Worm (Caenorhabditis elegans): Measurements from ENCODE around the gene C06A1.6.
A peak's percentile ranks its signal among the peaks of the same experiment; 100 is the strongest.

C06A1.6 gene

ce11 chrII:10527649-10528134, 36.8 kb downstream of the C06A1.6 start, which contains the start of gene mab-10:
TSS of gene mab-10 (plus strand) at chrII:10528084.
- TF ChIP-seq snpc-4 (GFP tag; optimal IDR thresholded peaks at IDR 0.05) (no peak), snpc-4 (tag; optimal IDR thresholded peaks at IDR 0.05) (peak in 1 of 4 experiments; percentile 18), tbx-9 (tag; optimal IDR thresholded peaks at IDR 0.05; ENCODE audit: borderline replicate concordance) (no peak), lir-1 (GFP tag; conservative IDR thresholded peaks at IDR 0.05) (no peak), T07F8.4 (tag; optimal IDR thresholded peaks at IDR 0.05) (no peak), nhr-90 (tag; optimal IDR thresholded peaks at IDR 0.05) (peak; percentile 30), Y56A3A.18 (GFP tag; IDR thresholded peaks at IDR 0.05) (no peak), sea-2 (GFP tag; IDR thresholded peaks at IDR 0.05) (no peak), madf-8 (GFP tag; conservative IDR thresholded peaks at IDR 0.05) (no peak), ztf-18 (tag; optimal IDR thresholded peaks at IDR 0.05) (peak; percentile 27), zfh-2 (GFP tag; conservative IDR thresholded peaks at IDR 0.05) (peak; percentile 99), ztf-28 (GFP tag; IDR thresholded peaks at IDR 0.05) (no peak), aptf-3 (GFP tag; IDR thresholded peaks at IDR 0.05) (no peak), F52B5.7 (tag; optimal IDR thresholded peaks at IDR 0.05) (peak; percentile 30), mxl-1 (tag; optimal IDR thresholded peaks at IDR 0.05) (peak; percentile 35), K12H6.12 (tag; optimal IDR thresholded peaks at IDR 0.05) (peak; percentile 44), somi-1 (GFP tag; optimal IDR thresholded peaks at IDR 0.05) (no peak), F10E7.11 (tag; optimal IDR thresholded peaks at IDR 0.05) (no peak), nhr-179 (tag; optimal IDR thresholded peaks at IDR 0.05) (no peak), him-1 (tag; optimal IDR thresholded peaks at IDR 0.05) (no peak), Y53G8AR.9 (GFP tag; conservative IDR thresholded peaks at IDR 0.05) (no peak), efl-1 (GFP tag; optimal IDR thresholded peaks at IDR 0.05) (no peak), mel-28 (tag; optimal IDR thresholded peaks at IDR 0.05; ENCODE audit: borderline replicate concordance) (no peak), ccch-3 (GFP tag; optimal IDR thresholded peaks at IDR 0.05) (no peak), C17E4.6 (GFP tag; IDR thresholded peaks at IDR 0.05) (no peak), F33H1.4 (GFP tag; IDR thresholded peaks at IDR 0.05) (no peak), madf-3 (GFP tag; IDR thresholded peaks at IDR 0.05) (no peak), ceh-27 (GFP tag; optimal IDR thresholded peaks at IDR 0.05) (peak; percentile 35), C06A6.2 (GFP tag; conservative IDR thresholded peaks at IDR 0.05) (peak; percentile 42; the same call in 1 of the 2 replicates), atf-7 (tag; optimal IDR thresholded peaks at IDR 0.05) (no peak), nhr-80 (tag; optimal IDR thresholded peaks at IDR 0.05) (peak; percentile 76), ceh-79 (tag; optimal IDR thresholded peaks at IDR 0.05) (no peak), nhr-120 (GFP tag; IDR thresholded peaks at IDR 0.05) (no peak), F22D6.2 (tag; optimal IDR thresholded peaks at IDR 0.05) (no peak), akir-1 (GFP tag; optimal IDR thresholded peaks at IDR 0.05) (no peak), cebp-1 (GFP tag; IDR thresholded peaks at IDR 0.05) (no peak), cebp-1 (tag; optimal IDR thresholded peaks at IDR 0.05) (peak; percentile 66), unc-130 (GFP tag; optimal IDR thresholded peaks at IDR 0.05) (no peak), lin-35 (GFP tag; optimal IDR thresholded peaks at IDR 0.05) (no peak), hmg-1.2 (GFP tag; IDR thresholded peaks at IDR 0.05) (peak; percentile 72), B0336.3 (GFP tag; IDR thresholded peaks at IDR 0.05) (peak; percentile 45; the same call in 1 of the 2 replicates), egl-18 (GFP tag; IDR thresholded peaks at IDR 0.05) (no peak), ztf-22 (GFP tag; optimal IDR thresholded peaks at IDR 0.05) (no peak), mcd-1 (GFP tag; IDR thresholded peaks at IDR 0.05) (peak; percentile 56), T26A5.8 (tag; optimal IDR thresholded peaks at IDR 0.05) (no peak), dox-1 (GFP tag; IDR thresholded peaks at IDR 0.05) (peak; percentile 84), madf-6 (GFP tag; IDR thresholded peaks at IDR 0.05) (no peak), nfyb-1 (GFP tag; IDR thresholded peaks at IDR 0.05) (0 out of 2 replicates have a peak, but pooled peaks have one; percentile 12), lin-40 (tag; optimal IDR thresholded peaks at IDR 0.05) (peak; percentile 32), D2030.7 (GFP tag; IDR thresholded peaks at IDR 0.05) (0 out of 2 replicates have a peak, but pooled peaks have one; percentile 10)

Measured in whole organism, young adult.